Fruit fly (Drosophila melanogaster) S2 (cell line): ENCODE data around the gene CG43439.

Source experiments
- CG8478 ChIP-seq: fragments of >200 bp; optimal IDR thresholded peaks from 2 replicates; lab custom pipeline; 2018
- CTCF ChIP-seq, 2 experiments: fragments of >200 bp; optimal IDR thresholded peaks; 2 replicates each; lab custom pipeline; 2018

dm6 chr3L:6979387-6980249, 4.8 kb downstream of the CG43439 start, which contains the start of gene Galphai:
- TF ChIP-seq CG8478 (lab: Kevin White, UChicago) (no peak), CTCF (optimal IDR thresholded peaks at IDR 0.05; lab: Kevin White, UChicago) (peak; percentile 76)
